Worm (Caenorhabditis elegans) whole organism, L1 larva: ENCODE data around the gene scl-26.

Experiments used
- C34B4.2 ChIP-seq: sonication (generic microtip); optimal IDR thresholded peaks from 2 replicates; lab custom pipeline; 2017; ENCODE audit warnings: mild to moderate bottlenecking, missing genetic modification characterization, missing compliant biosample characterization
- F16B12.6 ChIP-seq: fragments of 150-350 bp; optimal IDR thresholded peaks from 2 replicates; lab custom pipeline; 2014; ENCODE audit warnings: missing biosample characterization, missing genetic modification characterization
- ama-1 ChIP-seq: fragments of 150-350 bp; optimal IDR thresholded peaks from 2 replicates; lab custom pipeline; 2014
- blmp-1 ChIP-seq: fragments of 150-350 bp; optimal IDR thresholded peaks from 2 replicates; lab custom pipeline; 2014; ENCODE audit warnings: missing biosample characterization, missing genetic modification characterization
- ceh-63 ChIP-seq: fragments of 200-800 bp; sonication (Bioruptor generic); optimal IDR thresholded peaks from 2 replicates; lab custom pipeline; 2018; ENCODE audit warnings: mild to moderate bottlenecking, missing genetic modification characterization, missing compliant biosample characterization
- dpl-1 ChIP-seq, 3 experiments: fragments of 150-350 bp in 2 of 3; sonication (generic microtip) in 1 of 3; optimal IDR thresholded peaks; 2 replicates each; lab custom pipeline; 2014 to 2017; ENCODE audit warnings: missing biosample characterization in 3 of 3, missing genetic modification characterization in 3 of 3, missing genetic modification reagents in 3 of 3
- efl-1 ChIP-seq, 4 experiments: fragments of 150-350 bp; optimal IDR thresholded peaks in 3 of 4; peaks in 1 of 4; 1 replicate in 1 of 4; 2 replicates in 3 of 4; lab custom pipeline; 2014; ENCODE audit warnings: missing biosample characterization in 2 of 4, missing genetic modification characterization in 2 of 4, missing genetic modification reagents in 2 of 4
- egl-13 ChIP-seq: sonication (generic microtip); optimal IDR thresholded peaks from 2 replicates; lab custom pipeline; 2016; ENCODE audit warnings: missing genotype, missing genetic modification reagents, missing genetic modification characterization, missing compliant biosample characterization
- egl-27 ChIP-seq, 2 experiments: fragments of 150-350 bp in 1 of 2; sonication (generic microtip); optimal IDR thresholded peaks; 3 replicates each; lab custom pipeline; 2017 to 2018; ENCODE audit warnings: missing biosample characterization in 2 of 2, missing genetic modification characterization in 2 of 2, missing genetic modification reagents in 2 of 2
- elt-3 ChIP-seq, 6 experiments: fragments of 150-350 bp in 1 of 6; sonication (generic microtip); optimal IDR thresholded peaks; 2 replicates each; lab custom pipeline; 2017 to 2018; ENCODE audit warnings: missing biosample characterization in 6 of 6, missing genetic modification characterization in 6 of 6, inconsistent platforms in 1 of 6
- fkh-4 ChIP-seq: sonication (generic microtip); optimal IDR thresholded peaks from 2 replicates; lab custom pipeline; 2016; ENCODE audit warnings: missing compliant biosample characterization, missing genetic modification characterization, borderline replicate concordance
- fos-1 ChIP-seq: fragments of 150-350 bp; optimal IDR thresholded peaks from 2 replicates; lab custom pipeline; 2014; ENCODE audit warnings: missing biosample characterization, missing genetic modification characterization
- grh-1 ChIP-seq: fragments of 200-800 bp; sonication (Bioruptor generic); IDR thresholded peaks from 2 replicates; pipeline ENCODE4 v1.3.6; 2022; ENCODE audit warnings: missing genetic modification reagents, missing genetic modification characterization, missing compliant biosample characterization
- hlh-17 ChIP-seq: fragments of 200-800 bp; sonication (Bioruptor generic); optimal IDR thresholded peaks from 2 replicates; lab custom pipeline; 2018; ENCODE audit warnings: missing genetic modification characterization, mild to moderate bottlenecking, missing compliant biosample characterization, moderate library complexity, borderline replicate concordance
- hpl-2 ChIP-seq: fragments of 150-350 bp; optimal IDR thresholded peaks from 2 replicates; lab custom pipeline; 2014; ENCODE audit warnings: missing biosample characterization, missing genetic modification reagents, missing genetic modification characterization
- irx-1 ChIP-seq: sonication (generic microtip); optimal IDR thresholded peaks from 2 replicates; lab custom pipeline; 2016; ENCODE audit warnings: missing genetic modification characterization, missing compliant biosample characterization
- lin-13 ChIP-seq: fragments of 150-350 bp; optimal IDR thresholded peaks from 2 replicates; lab custom pipeline; 2014; ENCODE audit warnings: missing biosample characterization, missing genetic modification reagents, missing genetic modification characterization
- lin-35 ChIP-seq, 2 experiments: fragments of 150-350 bp; optimal IDR thresholded peaks; 2 replicates each; lab custom pipeline; 2014; ENCODE audit warnings: missing biosample characterization in 2 of 2, missing genetic modification characterization in 2 of 2, missing genetic modification reagents in 2 of 2
- lin-39 ChIP-seq: fragments of 150-350 bp; optimal IDR thresholded peaks from 2 replicates; lab custom pipeline; 2014; ENCODE audit warnings: missing biosample characterization, missing genetic modification reagents, missing genetic modification characterization
- mef-2 ChIP-seq: fragments of 150-350 bp; optimal IDR thresholded peaks from 2 replicates; lab custom pipeline; 2014; ENCODE audit warnings: missing biosample characterization, missing genetic modification characterization
- mep-1 ChIP-seq: fragments of 150-350 bp; optimal IDR thresholded peaks from 2 replicates; lab custom pipeline; 2014; ENCODE audit warnings: missing biosample characterization, missing genetic modification characterization
- nhr-11 ChIP-seq: fragments of 150-350 bp; optimal IDR thresholded peaks from 2 replicates; lab custom pipeline; 2014; ENCODE audit warnings: missing biosample characterization, missing genetic modification characterization
- nhr-12 ChIP-seq: sonication (generic microtip); optimal IDR thresholded peaks from 2 replicates; lab custom pipeline; 2017; ENCODE audit warnings: missing biosample characterization, missing genetic modification characterization
- nhr-237 ChIP-seq: fragments of 150-350 bp; optimal IDR thresholded peaks from 2 replicates; lab custom pipeline; 2014; ENCODE audit warnings: missing biosample characterization, missing genetic modification characterization
- nhr-76 ChIP-seq: sonication (generic microtip); optimal IDR thresholded peaks from 2 replicates; lab custom pipeline; 2017; ENCODE audit warnings: missing biosample characterization, missing genetic modification characterization
- nhr-77 ChIP-seq: fragments of 150-350 bp; optimal IDR thresholded peaks from 2 replicates; lab custom pipeline; 2014; ENCODE audit warnings: missing biosample characterization, missing genetic modification characterization
- nhr-84 ChIP-seq: sonication (generic microtip); optimal IDR thresholded peaks from 2 replicates; lab custom pipeline; 2017; ENCODE audit warnings: missing biosample characterization, missing genetic modification characterization
- nhr-85 ChIP-seq: sonication (generic microtip); peaks from one replicate; lab custom pipeline; 2016; ENCODE audit warnings: missing genetic modification characterization, inconsistent platforms, missing compliant biosample characterization
- pag-3 ChIP-seq: sonication (generic microtip); optimal IDR thresholded peaks from 2 replicates; lab custom pipeline; 2017; ENCODE audit warnings: missing genetic modification characterization, mild to moderate bottlenecking, missing compliant biosample characterization, antibody characterized with exemption, borderline replicate concordance; ENCODE audit not compliant: insufficient read depth
- rnt-1 ChIP-seq: sonication (generic microtip); optimal IDR thresholded peaks from 2 replicates; lab custom pipeline; 2016; ENCODE audit warnings: mild to moderate bottlenecking, missing genetic modification characterization, moderate library complexity, missing compliant biosample characterization
- skn-1 ChIP-seq: fragments of 150-350 bp; optimal IDR thresholded peaks from 2 replicates; lab custom pipeline; 2014; ENCODE audit warnings: missing biosample characterization, missing genetic modification characterization
- snu-23 ChIP-seq: sonication (generic microtip); optimal IDR thresholded peaks from 2 replicates; lab custom pipeline; 2016; ENCODE audit warnings: missing genetic modification characterization, missing compliant biosample characterization
- swsn-7 ChIP-seq: sonication (generic microtip); optimal IDR thresholded peaks from 2 replicates; lab custom pipeline; 2016; ENCODE audit warnings: missing genetic modification characterization, missing compliant biosample characterization
- tbx-2 ChIP-seq: sonication (generic microtip); optimal IDR thresholded peaks from 2 replicates; lab custom pipeline; 2016; ENCODE audit warnings: missing genetic modification characterization, missing compliant biosample characterization
- tlp-1 ChIP-seq: fragments of 150-350 bp; optimal IDR thresholded peaks from 2 replicates; lab custom pipeline; 2014; ENCODE audit warnings: missing biosample characterization, missing genetic modification characterization
- unc-130 ChIP-seq: fragments of 150-350 bp; optimal IDR thresholded peaks from 2 replicates; lab custom pipeline; 2017; ENCODE audit warnings: missing biosample characterization, missing genetic modification characterization, inconsistent platforms
- zag-1 ChIP-seq: fragments of 150-350 bp; optimal IDR thresholded peaks from 2 replicates; lab custom pipeline; 2014; ENCODE audit warnings: missing biosample characterization, missing genetic modification characterization
- ztf-4 ChIP-seq: fragments of 150-350 bp; optimal IDR thresholded peaks from 2 replicates; lab custom pipeline; 2014; ENCODE audit warnings: missing biosample characterization, missing genetic modification characterization

scl-26 gene

DNA sequence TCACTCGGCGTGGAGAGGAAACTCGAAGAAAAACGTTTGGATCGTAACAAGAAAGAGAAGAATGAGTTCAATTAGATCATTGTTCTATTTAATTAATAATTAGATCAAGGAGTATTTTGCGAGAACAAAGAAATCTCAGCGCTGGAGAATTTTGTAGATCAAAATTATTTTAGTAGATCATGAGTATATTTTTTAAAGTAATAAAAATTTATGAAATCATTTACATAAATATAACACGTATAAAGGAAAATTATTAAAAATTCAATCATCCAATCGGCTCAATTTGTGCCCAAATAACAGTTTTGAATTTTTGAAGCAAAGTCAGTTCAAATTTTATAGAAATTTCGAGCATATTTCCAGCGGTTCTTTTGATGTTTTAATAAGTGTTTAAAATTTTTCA is 22.8 kb upstream of the scl-26 start, which contains the start of gene C50E3.13:
TSS of gene C50E3.13 (minus strand) at position 101 of the 400 bp plus-strand sequence.
- TF ChIP-seq C34B4.2 (no peak), fkh-4 (tag; lab: Kevin White, UChicago) (no peak), nhr-85 (tag; lab: Kevin White, UChicago) (no peak), dpl-1 (GFP tag; optimal IDR thresholded peaks at IDR 0.05; lab: Kevin White, UChicago) (no peak), swsn-7 (tag; lab: Kevin White, UChicago) (no peak), fos-1 (tag; lab: Kevin White, UChicago) (no peak)

DNA sequence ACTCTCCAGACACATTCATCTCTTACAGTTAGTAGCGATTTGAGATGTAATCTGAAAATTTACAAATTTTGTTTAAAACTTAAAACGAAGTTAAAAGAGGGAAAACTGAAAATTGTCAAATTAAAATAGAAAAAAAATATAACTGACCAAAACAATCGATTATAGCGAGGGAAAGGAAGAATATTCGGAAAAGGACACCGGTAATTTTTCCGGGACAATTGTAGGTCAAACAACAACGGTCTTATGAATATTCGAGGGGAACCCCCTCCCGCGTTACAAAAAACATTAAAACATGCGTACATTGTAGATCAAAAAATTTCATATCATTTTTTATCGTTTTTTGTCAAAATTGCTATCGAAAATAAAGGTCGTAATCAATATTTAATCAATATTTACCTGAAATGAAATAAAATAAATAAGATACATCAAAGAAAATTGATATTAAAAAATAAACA is 20.7 kb upstream of the scl-26 start, which contains the start of gene C50E3.12:
TSS of gene C50E3.12 (minus strand) at position 51 of the 455 bp plus-strand sequence.
- TF ChIP-seq hpl-2 (GFP tag; lab: Kevin White, UChicago) (no peak), snu-23 (no peak), skn-1 (tag; lab: Kevin White, UChicago) (no peak), lin-13 (GFP tag; lab: Kevin White, UChicago) (no peak), efl-1 (optimal IDR thresholded peaks at IDR 0.05; lab: Kevin White, UChicago) (no peak), efl-1 (GFP tag; optimal IDR thresholded peaks at IDR 0.05 in 1 of 2; lab: Kevin White, UChicago) (no peak), blmp-1 (no peak), hlh-17 (GFP tag; lab: Kevin White, UChicago) (no peak), lin-39 (tag; lab: Kevin White, UChicago) (no peak), egl-13 (no peak), mef-2 (tag; lab: Kevin White, UChicago) (no peak), lin-35 (GFP tag; optimal IDR thresholded peaks at IDR 0.05; lab: Kevin White, UChicago) (no peak), nhr-237 (tag; lab: Kevin White, UChicago) (no peak), F16B12.6 (tag; lab: Kevin White, UChicago) (no peak), elt-3 (tag; optimal IDR thresholded peaks at IDR 0.05; lab: Kevin White, UChicago) (no peak), pag-3 (tag; lab: Kevin White, UChicago) (no peak)

DNA sequence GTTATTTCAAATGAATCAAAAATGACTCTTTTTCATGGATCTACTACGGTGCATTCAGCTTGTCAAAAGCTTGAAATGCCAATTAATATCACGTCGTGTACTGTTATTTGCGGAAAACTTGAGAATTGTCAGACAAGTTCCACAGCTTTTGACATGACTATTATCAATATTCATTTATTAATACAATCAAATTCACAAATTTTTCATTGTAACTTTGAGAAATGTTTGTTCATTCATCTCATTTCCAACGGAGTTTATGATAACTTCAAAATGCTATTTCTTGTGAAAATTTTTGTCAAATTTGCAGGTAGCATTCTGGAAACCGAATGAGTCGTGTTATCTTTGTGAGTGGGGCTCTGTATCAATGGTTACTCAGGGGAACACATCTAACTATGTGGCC is 16.8 kb upstream of the scl-26 start, which contains the start of gene C50E3.15:
TSS of gene C50E3.15 (plus strand) at position 301 of the 400 bp plus-strand sequence.
- TF ChIP-seq nhr-84 (no peak), nhr-77 (tag; lab: Kevin White, UChicago) (no peak), nhr-76 (no peak), ztf-4 (tag; lab: Kevin White, UChicago) (no peak), irx-1 (tag; lab: Kevin White, UChicago) (no peak), lin-13 (GFP tag; lab: Kevin White, UChicago) (no peak), rnt-1 (tag; lab: Kevin White, UChicago) (no peak), grh-1 (GFP tag; lab: Robert Waterston, UW) (no peak), ceh-63 (no peak), snu-23 (no peak), mep-1 (no peak)

DNA sequence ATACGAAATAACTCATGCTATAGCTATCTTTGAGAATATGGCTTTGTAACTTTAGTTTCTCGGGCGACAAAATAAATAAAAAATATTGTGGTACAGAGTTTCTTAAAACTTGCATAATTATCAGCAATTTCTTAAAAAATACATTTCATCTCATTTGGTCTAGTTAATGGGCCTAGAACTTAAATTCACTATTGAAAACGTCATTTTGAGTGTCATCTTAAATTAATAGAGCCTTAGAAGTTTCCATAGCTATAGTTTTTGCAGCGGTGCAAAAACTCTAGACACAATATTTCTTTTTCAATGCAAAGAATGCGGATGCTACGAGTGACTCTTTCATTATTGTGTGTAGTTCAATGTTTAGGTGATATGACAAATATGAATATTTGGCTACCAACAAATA is 10.7 kb upstream of the scl-26 start, which contains the start of gene clec-215:
TSS of gene clec-215 (plus strand) at position 301 of the 400 bp plus-strand sequence.
- TF ChIP-seq zag-1 (tag; lab: Kevin White, UChicago), result no peak
- no peak for TF ChIP-seq dpl-1 (GFP tag; optimal IDR thresholded peaks at IDR 0.05; lab: Kevin White, UChicago)
- TF ChIP-seq ama-1 (lab: Kevin White, UChicago), result no peak
- no peak for TF ChIP-seq unc-130 (tag; lab: Kevin White, UChicago)
- TF ChIP-seq snu-23, result no peak
- TF ChIP-seq elt-3 (tag; optimal IDR thresholded peaks at IDR 0.05; lab: Kevin White, UChicago), result no peak
- no peak for TF ChIP-seq nhr-11
- TF ChIP-seq mef-2 (tag; lab: Kevin White, UChicago), result no peak
- no peak for TF ChIP-seq ztf-4 (tag; lab: Kevin White, UChicago)
- TF ChIP-seq tbx-2 (tag; lab: Kevin White, UChicago), result no peak
- TF ChIP-seq lin-35 (GFP tag; optimal IDR thresholded peaks at IDR 0.05; lab: Kevin White, UChicago), result no peak
- TF ChIP-seq nhr-12 (tag; lab: Kevin White, UChicago), result no peak
- no peak for TF ChIP-seq tlp-1 (tag; lab: Kevin White, UChicago)
- no peak for TF ChIP-seq egl-27 (tag; optimal IDR thresholded peaks at IDR 0.05; lab: Kevin White, UChicago)
